Worm (Caenorhabditis elegans): ENCODE data around the gene clec-33.

clec-33 gene

ce11 chrV:16909871-16910270, 40.2 kb upstream of the clec-33 start, which contains the start of gene F09C6.16:
TSS of gene F09C6.16 (minus strand) at chrV:16909971.
- TF ChIP-seq efl-1 (optimal IDR thresholded peaks at IDR 0.05): no peak
- peak in 1 of 2 experiments; percentile 28 for TF ChIP-seq efl-1 (GFP tag; optimal IDR thresholded peaks at IDR 0.05 in 1 of 2)
- no peak for TF ChIP-seq mdl-1 (tag; optimal IDR thresholded peaks at IDR 0.05)

ce11 chrV:16904612-16905011, 35.0 kb upstream of the clec-33 start, which contains the start of gene nhr-262:
TSS of gene nhr-262 (plus strand) at chrV:16904912.
- no peak for TF ChIP-seq tbx-2 (tag; optimal IDR thresholded peaks at IDR 0.05)
- no peak for TF ChIP-seq pax-3 (tag; optimal IDR thresholded peaks at IDR 0.05)
- no peak for TF ChIP-seq aha-1 (tag; optimal IDR thresholded peaks at IDR 0.05)
- TF ChIP-seq egl-13 (tag; optimal IDR thresholded peaks at IDR 0.05): no peak
- TF ChIP-seq C34B4.2 (tag; optimal IDR thresholded peaks at IDR 0.05): no peak
- no peak for TF ChIP-seq mef-2 (tag; optimal IDR thresholded peaks at IDR 0.05)
- TF ChIP-seq unc-30 (tag; optimal IDR thresholded peaks at IDR 0.05): no peak
- no peak for TF ChIP-seq nhr-77 (tag; optimal IDR thresholded peaks at IDR 0.05)
- TF ChIP-seq lin-13 (GFP tag; optimal IDR thresholded peaks at IDR 0.05): no peak
- no peak for TF ChIP-seq tlp-1 (tag; optimal IDR thresholded peaks at IDR 0.05)
- TF ChIP-seq nhr-11 (tag; optimal IDR thresholded peaks at IDR 0.05): no peak
- TF ChIP-seq hlh-4 (tag; optimal IDR thresholded peaks at IDR 0.05): no peak
- no peak for TF ChIP-seq ama-1 (optimal IDR thresholded peaks at IDR 0.05)
- no peak for TF ChIP-seq unc-62 (GFP tag; optimal IDR thresholded peaks at IDR 0.05)
- no peak for TF ChIP-seq sup-37 (GFP tag; optimal IDR thresholded peaks at IDR 0.05)

ce11 chrV:16902726-16903125, 33.1 kb upstream of the clec-33 start, which contains the start of gene srd-68:
TSS of gene srd-68 (minus strand) at chrV:16902826.
- TF ChIP-seq aha-1 (tag; optimal IDR thresholded peaks at IDR 0.05) (no peak), C04F5.9 (tag; optimal IDR thresholded peaks at IDR 0.05) (no peak), hlh-17 (GFP tag; optimal IDR thresholded peaks at IDR 0.05; ENCODE audit: borderline replicate concordance) (no peak), ztf-11 (tag; optimal IDR thresholded peaks at IDR 0.05) (no peak), fkh-10 (GFP tag; optimal IDR thresholded peaks at IDR 0.05) (no peak), ceh-63 (GFP tag; optimal IDR thresholded peaks at IDR 0.05) (no peak), unc-30 (tag; optimal IDR thresholded peaks at IDR 0.05) (no peak), unc-98 (GFP tag; IDR thresholded peaks at IDR 0.05) (no peak), xbp-1 (tag; optimal IDR thresholded peaks at IDR 0.05) (no peak), aly-2 (tag; optimal IDR thresholded peaks at IDR 0.05) (no peak), ama-1 (optimal IDR thresholded peaks at IDR 0.05) (no peak)

ce11 chrV:16899355-16899754, 29.7 kb upstream of the clec-33 start, which contains the start of gene fbxa-45:
TSS of gene fbxa-45 (minus strand) at chrV:16899455.
- TF ChIP-seq unc-130 (tag; optimal IDR thresholded peaks at IDR 0.05) (no peak), ceh-90 (tag; optimal IDR thresholded peaks at IDR 0.05) (no peak), nhr-12 (tag; optimal IDR thresholded peaks at IDR 0.05) (no peak), C34B4.2 (tag; optimal IDR thresholded peaks at IDR 0.05) (no peak), aly-2 (tag; optimal IDR thresholded peaks at IDR 0.05) (no peak), ztf-4 (tag; optimal IDR thresholded peaks at IDR 0.05) (no peak), snu-23 (GFP tag; optimal IDR thresholded peaks at IDR 0.05) (no peak), pax-3 (tag; optimal IDR thresholded peaks at IDR 0.05) (no peak), ceh-88 (GFP tag; IDR thresholded peaks at IDR 0.05) (no peak), nhr-90 (tag; optimal IDR thresholded peaks at IDR 0.05; ENCODE audit: poor library complexity) (no peak), zip-4 (GFP tag; optimal IDR thresholded peaks at IDR 0.05) (no peak), rnt-1 (tag; optimal IDR thresholded peaks at IDR 0.05) (no peak), vab-15 (tag; optimal IDR thresholded peaks at IDR 0.05) (no peak)

ce11 chrV:16893440-16893839, 23.8 kb upstream of the clec-33 start, which contains the start of gene F09C6.15:
TSS of gene F09C6.15 (plus strand) at chrV:16893740.
- TF ChIP-seq ceh-90 (tag; optimal IDR thresholded peaks at IDR 0.05): no peak
- TF ChIP-seq nhr-237 (tag; optimal IDR thresholded peaks at IDR 0.05): no peak
- TF ChIP-seq lin-15B (tag; optimal IDR thresholded peaks at IDR 0.05): no peak
- no peak for TF ChIP-seq sox-4 (tag; optimal IDR thresholded peaks at IDR 0.05)
- no peak for TF ChIP-seq ama-1 (optimal IDR thresholded peaks at IDR 0.05)
- TF ChIP-seq snu-23 (GFP tag; optimal IDR thresholded peaks at IDR 0.05): no peak
- TF ChIP-seq F16B12.6 (tag; optimal IDR thresholded peaks at IDR 0.05): no peak
- TF ChIP-seq sptf-1 (tag; optimal IDR thresholded peaks at IDR 0.05): no peak
- no peak for TF ChIP-seq efl-1 (optimal IDR thresholded peaks at IDR 0.05)
- TF ChIP-seq efl-1 (GFP tag; optimal IDR thresholded peaks at IDR 0.05 in 1 of 2): no peak
- TF ChIP-seq elt-2 (tag; optimal IDR thresholded peaks at IDR 0.05): no peak
- no peak for TF ChIP-seq xbp-1 (tag; optimal IDR thresholded peaks at IDR 0.05)
- no peak for TF ChIP-seq unc-30 (tag; optimal IDR thresholded peaks at IDR 0.05)
- no peak for TF ChIP-seq zip-4 (GFP tag; optimal IDR thresholded peaks at IDR 0.05)
- TF ChIP-seq mef-2 (tag; optimal IDR thresholded peaks at IDR 0.05): no peak
- TF ChIP-seq jun-1 (tag; optimal IDR thresholded peaks at IDR 0.05): no peak
- no peak for TF ChIP-seq ceh-82 (tag; optimal IDR thresholded peaks at IDR 0.05)
- no peak for TF ChIP-seq ztf-11 (tag; optimal IDR thresholded peaks at IDR 0.05)
